Fruit fly (Drosophila melanogaster) whole organism, embryonic: ENCODE results near the gene CG14111.

ENCODE experiments used
- BEAF-32 ChIP-seq: fragments of 200-800 bp; sonication (Bioruptor generic); optimal IDR thresholded peaks from 3 replicates; lab custom pipeline; 2017; ENCODE audit warnings: missing biosample characterization, missing genetic modification characterization, mild to moderate bottlenecking, moderate library complexity, missing genetic modification reagents
- CG12104 ChIP-seq: fragments of 200-800 bp; sonication (Bioruptor generic); optimal IDR thresholded peaks from 3 replicates; lab custom pipeline; 2016; ENCODE audit warnings: missing biosample characterization, missing genetic modification characterization
- CG12659 ChIP-seq: fragments of 200-800 bp; sonication (Bioruptor generic); optimal IDR thresholded peaks from 3 replicates; lab custom pipeline; 2017; ENCODE audit warnings: mild to moderate bottlenecking, missing biosample characterization, missing genetic modification reagents, missing genetic modification characterization
- CG13123 ChIP-seq: fragments of 200-800 bp; sonication (Bioruptor generic); optimal IDR thresholded peaks from 2 replicates; lab custom pipeline; 2016; ENCODE audit warnings: missing biosample characterization, missing genetic modification characterization
- CG14710 ChIP-seq: fragments of 200-800 bp; sonication (Bioruptor generic); optimal IDR thresholded peaks from 3 replicates; lab custom pipeline; 2019; ENCODE audit warnings: missing biosample characterization, mild to moderate bottlenecking, missing genetic modification characterization, moderate library complexity
- CG14860 ChIP-seq: fragments of 200-800 bp; sonication (Bioruptor generic); IDR thresholded peaks from 3 replicates; pipeline ENCODE4 v1.3.6; 2022; ENCODE audit warnings: missing biosample characterization, missing genetic modification characterization; ENCODE audit not compliant: partially characterized antibody
- CG15514 ChIP-seq: fragments of 200-800 bp; sonication (Bioruptor generic); optimal IDR thresholded peaks from 3 replicates; lab custom pipeline; 2017; ENCODE audit warnings: missing biosample characterization, missing genetic modification characterization, mild to moderate bottlenecking, moderate library complexity, missing genetic modification reagents
- CG17829 ChIP-seq: fragments of 200-800 bp; optimal IDR thresholded peaks from 2 replicates; lab custom pipeline; 2019; ENCODE audit warnings: missing biosample characterization, mild to moderate bottlenecking, missing genetic modification characterization, moderate library complexity
- CG2712 ChIP-seq: fragments of 200-800 bp; optimal IDR thresholded peaks from 3 replicates; lab custom pipeline; 2019; ENCODE audit warnings: missing biosample characterization, mild to moderate bottlenecking, missing genetic modification characterization, moderate library complexity
- CG2875 ChIP-seq: fragments of 200-800 bp; sonication (Bioruptor generic); optimal IDR thresholded peaks from 2 replicates; lab custom pipeline; 2017; ENCODE audit warnings: missing biosample characterization, mild to moderate bottlenecking, missing genetic modification characterization, missing genetic modification reagents
- CG30020 ChIP-seq: fragments of 200-800 bp; optimal IDR thresholded peaks from 2 replicates; lab custom pipeline; 2019; ENCODE audit warnings: missing biosample characterization, mild to moderate bottlenecking, missing genetic modification characterization, moderate library complexity
- CG3065 ChIP-seq: fragments of 200-800 bp; sonication (Bioruptor generic); optimal IDR thresholded peaks from 2 replicates; lab custom pipeline; 2016; ENCODE audit warnings: missing biosample characterization, missing genetic modification characterization
- CG32767 ChIP-seq: fragments of 200-800 bp; sonication (Bioruptor generic); IDR thresholded peaks from 2 replicates; pipeline ENCODE4 v1.3.6; 2022; ENCODE audit warnings: missing biosample characterization, missing genetic modification characterization
- CG4360 ChIP-seq: fragments of 200-800 bp; sonication (Bioruptor generic); IDR thresholded peaks from 2 replicates; pipeline ENCODE4 v1.3.6; 2022; ENCODE audit warnings: missing biosample characterization, missing genetic modification characterization
- CG4617 ChIP-seq: fragments of 200-800 bp; sonication (Bioruptor generic); optimal IDR thresholded peaks from 3 replicates; lab custom pipeline; 2016; ENCODE audit warnings: missing biosample characterization, missing genetic modification characterization, borderline replicate concordance
- CG5180 ChIP-seq: fragments of 200-800 bp; sonication (Bioruptor generic); optimal IDR thresholded peaks from 3 replicates; lab custom pipeline; 2017; ENCODE audit warnings: missing biosample characterization, missing genetic modification characterization, mild to moderate bottlenecking, moderate library complexity, missing genetic modification reagents
- CG6791 ChIP-seq: fragments of 200-800 bp; sonication (Bioruptor generic); IDR thresholded peaks from 3 replicates; pipeline ENCODE4 v1.3.6; 2022; ENCODE audit warnings: missing biosample characterization, missing genetic modification characterization; ENCODE audit not compliant: partially characterized antibody
- CG8388 ChIP-seq: fragments of 200-800 bp; sonication (Bioruptor generic); optimal IDR thresholded peaks from 2 replicates; lab custom pipeline; 2019; ENCODE audit warnings: missing biosample characterization, mild to moderate bottlenecking, missing genetic modification characterization, moderate library complexity
- CG9797 ChIP-seq: fragments of 200-800 bp; sonication (Bioruptor generic); optimal IDR thresholded peaks from 3 replicates; lab custom pipeline; 2018; ENCODE audit warnings: missing biosample characterization, mild to moderate bottlenecking, missing genetic modification characterization
- CTCF ChIP-seq: fragments of 200-800 bp; sonication (Bioruptor generic); optimal IDR thresholded peaks from 2 replicates; lab custom pipeline; 2017; ENCODE audit warnings: missing biosample characterization, mild to moderate bottlenecking, missing genetic modification characterization, moderate library complexity
- Doc3 ChIP-seq: fragments of 200-800 bp; sonication (Bioruptor generic); IDR thresholded peaks from 3 replicates; pipeline ENCODE4 v1.3.6; 2022; ENCODE audit warnings: missing biosample characterization, missing genetic modification characterization; ENCODE audit not compliant: partially characterized antibody
- Dp ChIP-seq: fragments of 200-800 bp; sonication (Bioruptor generic); optimal IDR thresholded peaks from 2 replicates; lab custom pipeline; 2018; ENCODE audit warnings: missing biosample characterization, mild to moderate bottlenecking, missing genetic modification characterization, moderate library complexity
- Dref ChIP-seq: fragments of 200-800 bp; sonication (Bioruptor generic); IDR thresholded peaks from 2 replicates; pipeline ENCODE4 v1.3.6; 2022; ENCODE audit warnings: missing biosample characterization, missing genetic modification characterization
- E2f2 ChIP-seq: fragments of 200-800 bp; sonication (Bioruptor generic); IDR thresholded peaks from 2 replicates; pipeline ENCODE4 v1.3.6; 2022; ENCODE audit warnings: missing biosample characterization, missing genetic modification characterization
- Eip74EF ChIP-seq, 2 experiments: fragments of 200-800 bp in 1 of 2; fragments of >200 bp in 1 of 2; sonication (Bioruptor generic) in 1 of 2; optimal IDR thresholded peaks; 2 replicates each; lab custom pipeline; 2017 to 2019; ENCODE audit warnings: missing biosample characterization in 2 of 2, missing genetic modification characterization in 2 of 2, mild to moderate bottlenecking in 1 of 2, moderate library complexity in 1 of 2
- Ets97D ChIP-seq: fragments of 200-800 bp; sonication (Bioruptor generic); optimal IDR thresholded peaks from 3 replicates; lab custom pipeline; 2016; ENCODE audit warnings: missing biosample characterization, missing genetic modification characterization
- Hr3 ChIP-seq: fragments of 200-800 bp; sonication (Bioruptor generic); optimal IDR thresholded peaks from 3 replicates; lab custom pipeline; 2016; ENCODE audit warnings: missing biosample characterization, missing genetic modification characterization
- Hr78 ChIP-seq, 2 experiments: fragments of 200-800 bp in 1 of 2; fragments of >200 bp in 1 of 2; sonication (Bioruptor generic) in 1 of 2; optimal IDR thresholded peaks; 2 replicates each; lab custom pipeline; 2017 to 2019; ENCODE audit warnings: missing biosample characterization in 2 of 2, missing genetic modification characterization in 2 of 2, mild to moderate bottlenecking in 1 of 2, moderate library complexity in 1 of 2
- Lhr ChIP-seq: fragments of 200-800 bp; sonication (Bioruptor generic); optimal IDR thresholded peaks from 3 replicates; lab custom pipeline; 2017; ENCODE audit warnings: mild to moderate bottlenecking, missing biosample characterization, missing genetic modification reagents, missing genetic modification characterization
- MESR4 ChIP-seq: fragments of 200-800 bp; sonication (Bioruptor generic); optimal IDR thresholded peaks from 2 replicates; lab custom pipeline; 2018; ENCODE audit warnings: missing biosample characterization, mild to moderate bottlenecking, missing genetic modification characterization, moderate library complexity
- Oli ChIP-seq: fragments of 200-800 bp; sonication (Bioruptor generic); optimal IDR thresholded peaks from 2 replicates; lab custom pipeline; 2018; ENCODE audit warnings: missing biosample characterization, mild to moderate bottlenecking, missing genetic modification characterization, moderate library complexity
- Rx ChIP-seq: fragments of 200-800 bp; sonication (Bioruptor generic); IDR thresholded peaks from 2 replicates; pipeline ENCODE4 v1.3.6; 2022; ENCODE audit warnings: missing biosample characterization, missing genetic modification characterization
- Sox100B ChIP-seq: fragments of 200-800 bp; sonication (Bioruptor generic); optimal IDR thresholded peaks from 3 replicates; lab custom pipeline; 2018; ENCODE audit warnings: missing biosample characterization, mild to moderate bottlenecking, missing genetic modification characterization
- br ChIP-seq: fragments of >200 bp; optimal IDR thresholded peaks from 2 replicates; lab custom pipeline; 2017
- cad ChIP-seq: fragments of >200 bp; optimal IDR thresholded peaks from 2 replicates; lab custom pipeline; 2017; ENCODE audit warnings: missing biosample characterization, missing genetic modification characterization
- gfzf ChIP-seq: fragments of 200-800 bp; sonication (Bioruptor generic); optimal IDR thresholded peaks from 2 replicates; lab custom pipeline; 2016; ENCODE audit warnings: missing biosample characterization, mild to moderate bottlenecking, missing genetic modification characterization, moderate library complexity
- jumu ChIP-seq: fragments of 200-800 bp; sonication (Bioruptor generic); optimal IDR thresholded peaks from 3 replicates; lab custom pipeline; 2016; ENCODE audit warnings: missing biosample characterization, missing genetic modification characterization
- lmd ChIP-seq: fragments of 200-800 bp; sonication (Bioruptor generic); IDR thresholded peaks from 2 replicates; pipeline ENCODE4 v1.3.6; 2022; ENCODE audit warnings: missing biosample characterization, missing genetic modification characterization
- nerfin-2 ChIP-seq: fragments of 200-800 bp; sonication (Bioruptor generic); IDR thresholded peaks from 2 replicates; pipeline ENCODE4 v1.3.6; 2022; ENCODE audit warnings: missing biosample characterization, missing genetic modification characterization; ENCODE audit not compliant: partially characterized antibody
- otp ChIP-seq: fragments of 200-800 bp; sonication (Bioruptor generic); IDR thresholded peaks from 3 replicates; pipeline ENCODE4, ENCODE4 v1.3.6; 2022; ENCODE audit warnings: missing biosample characterization, missing genetic modification characterization
- pan ChIP-seq, 4 experiments: fragments of >200 bp in 3 of 4; fragments of 200-800 bp in 1 of 4; sonication (Bioruptor generic) in 1 of 4; optimal IDR thresholded peaks in 3 of 4; IDR thresholded peaks in 1 of 4; 2 replicates each; pipeline versions ENCODE4 v1.3.6 to Lab custom; 2017 to 2022; ENCODE audit warnings: missing biosample characterization in 2 of 4, missing genetic modification characterization in 2 of 4, mixed read lengths in 1 of 4
- pum ChIP-seq: fragments of 200-800 bp; sonication (Bioruptor generic); optimal IDR thresholded peaks from 2 replicates; lab custom pipeline; 2016; ENCODE audit warnings: missing biosample characterization, missing genetic modification characterization
- scrt ChIP-seq: fragments of 200-800 bp; sonication (Bioruptor generic); optimal IDR thresholded peaks from 2 replicates; lab custom pipeline; 2018; ENCODE audit warnings: missing biosample characterization, mild to moderate bottlenecking, missing genetic modification characterization, moderate library complexity
- slbo ChIP-seq: fragments of 200-800 bp; sonication (Bioruptor generic); IDR thresholded peaks from 2 replicates; pipeline ENCODE4 v1.3.6; 2022; ENCODE audit warnings: missing biosample characterization, missing genetic modification characterization
- stwl ChIP-seq: fragments of 200-800 bp; sonication (Bioruptor generic); optimal IDR thresholded peaks from 3 replicates; lab custom pipeline; 2018; ENCODE audit warnings: missing biosample characterization, mild to moderate bottlenecking, missing genetic modification characterization, moderate library complexity
- tna ChIP-seq: fragments of 200-800 bp; sonication (Bioruptor generic); IDR thresholded peaks from 2 replicates; pipeline ENCODE4 v1.3.6; 2022; ENCODE audit warnings: missing biosample characterization, missing genetic modification characterization; ENCODE audit not compliant: partially characterized antibody
- unc-4 ChIP-seq: fragments of 200-800 bp; sonication (Bioruptor generic); IDR thresholded peaks from 2 replicates; pipeline ENCODE4 v1.3.6; 2022; ENCODE audit warnings: missing biosample characterization, missing genetic modification characterization; ENCODE audit not compliant: partially characterized antibody
- zen ChIP-seq: fragments of 200-800 bp; sonication (Bioruptor generic); optimal IDR thresholded peaks from 3 replicates; lab custom pipeline; 2018; ENCODE audit warnings: missing biosample characterization, mild to moderate bottlenecking, missing genetic modification characterization, moderate library complexity

CG14111 gene

DNA sequence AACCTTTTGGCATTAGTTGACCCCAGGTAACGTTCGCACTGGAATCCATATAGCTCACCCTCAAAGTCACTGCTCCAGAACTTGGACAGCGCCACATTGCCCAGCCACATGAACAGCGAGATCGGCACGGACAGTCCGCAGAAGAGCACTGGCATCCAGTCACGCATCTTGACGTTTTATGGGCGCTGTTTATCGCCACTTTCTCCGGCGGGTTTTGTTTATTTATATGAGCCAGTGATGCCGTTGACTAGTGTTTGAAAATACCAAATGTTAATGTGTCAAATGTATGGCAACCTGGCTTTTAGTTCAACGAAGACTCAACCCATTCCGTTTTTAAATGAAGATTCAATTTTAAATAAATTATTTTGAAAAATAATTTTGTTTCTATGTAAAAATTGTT is 9.9 kb downstream of the CG14111 start, which contains the start of gene CG10171 (continued):
- TF ChIP-seq CG4617 (GFP tag; lab: Kevin White, UChicago): peak; percentile 61
- no peak for TF ChIP-seq CG4360 (GFP tag; lab: Robert Waterston, UW)
- peak; percentile 39 for TF ChIP-seq MESR4 (GFP tag; lab: Kevin White, UChicago)
- peak in 1 of 2 experiments; percentile 84 for TF ChIP-seq Hr78 (GFP tag; optimal IDR thresholded peaks at IDR 0.05; lab: Kevin White, UChicago)
- TF ChIP-seq CG12659: peak; percentile 43
- TF ChIP-seq cad (GFP tag; lab: Kevin White, UChicago): peak; percentile 26
- peak; percentile 44 for TF ChIP-seq CG14710 (tag; lab: Kevin White, UChicago)
- TF ChIP-seq CG8388 (GFP tag; lab: Kevin White, UChicago): no peak
- TF ChIP-seq stwl: peak; percentile 85
- TF ChIP-seq Dp (GFP tag; lab: Kevin White, UChicago): peak; percentile 67
- TF ChIP-seq otp (GFP tag; lab: Robert Waterston, UW): no peak
- TF ChIP-seq, all 482 proteins: peak for 53

dm6 chr3L:13389834-13390233 is 12.1 kb downstream of the CG14111 start, which contains the start of gene Poc1:
Poc1 (minus strand) TSS chr3L:13390006.
- no peak for TF ChIP-seq Sox100B
- TF ChIP-seq Eip74EF (GFP tag; optimal IDR thresholded peaks at IDR 0.05; lab: Kevin White, UChicago): no peak
- peak; percentile 98 for TF ChIP-seq CTCF
- TF ChIP-seq scrt (GFP tag; lab: Kevin White, UChicago): no peak
- no peak for TF ChIP-seq CG13123 (GFP tag; lab: Kevin White, UChicago)
- peak; percentile 82 for TF ChIP-seq CG9797 (GFP tag; lab: Kevin White, UChicago)
- TF ChIP-seq pan (optimal IDR thresholded peaks at IDR 0.05; lab: Kevin White, UChicago): no peak
- TF ChIP-seq pan (GFP tag; optimal IDR thresholded peaks at IDR 0.05 in 1 of 2, IDR thresholded peaks at IDR 0.05 in 1 of 2): no peak
- no peak for TF ChIP-seq pum
- peak; percentile 33; the same call in 1 of the 2 replicates for TF ChIP-seq tna (GFP tag; lab: Robert Waterston, UW)
- TF ChIP-seq CG15514 (GFP tag; lab: Kevin White, UChicago): peak; percentile 28
- TF ChIP-seq gfzf (GFP tag; lab: Kevin White, UChicago): peak; percentile 90
- TF ChIP-seq br (lab: Kevin White, UChicago): no peak
- TF ChIP-seq zen (tag; lab: Kevin White, UChicago): peak; percentile 17
- no peak for TF ChIP-seq Hr3
- no peak for TF ChIP-seq CG32767 (GFP tag; lab: Robert Waterston, UW)
- TF ChIP-seq slbo (GFP tag; lab: Robert Waterston, UW): no peak
- no peak for TF ChIP-seq CG3065
- TF ChIP-seq Lhr (GFP tag; lab: Kevin White, UChicago): peak; percentile 79
- peak; percentile 14; the same call in 1 of the 2 replicates for TF ChIP-seq unc-4 (GFP tag; lab: Robert Waterston, UW)
- TF ChIP-seq Dref (GFP tag; lab: Robert Waterston, UW): peak; percentile 80
- peak; percentile 35; the same call in 1 of the 3 replicates for TF ChIP-seq Doc3 (GFP tag; lab: Robert Waterston, UW)
- TF ChIP-seq Rx (GFP tag; lab: Robert Waterston, UW): no peak
- TF ChIP-seq CG17829 (tag; lab: Kevin White, UChicago): peak; percentile 53
- TF ChIP-seq Ets97D: peak; percentile 38
- no peak for TF ChIP-seq Oli (tag; lab: Kevin White, UChicago)
- no peak for TF ChIP-seq CG5180 (GFP tag; lab: Kevin White, UChicago)
- no peak for TF ChIP-seq CG30020 (tag; lab: Kevin White, UChicago)
- TF ChIP-seq nerfin-2 (GFP tag; lab: Robert Waterston, UW): peak; percentile 49; the same call in 1 of the 2 replicates
- no peak for TF ChIP-seq lmd (GFP tag; lab: Robert Waterston, UW)
- peak; percentile 61 for TF ChIP-seq CG6791
- TF ChIP-seq jumu (GFP tag; lab: Kevin White, UChicago): no peak
- no peak for TF ChIP-seq CG12104 (GFP tag; lab: Kevin White, UChicago)
- TF ChIP-seq CG2875: no peak
- TF ChIP-seq CG14860 (GFP tag; lab: Robert Waterston, UW): peak; percentile 23; the same call in 1 of the 3 replicates
- peak; percentile 98 for TF ChIP-seq E2f2 (GFP tag; lab: Robert Waterston, UW)
- TF ChIP-seq CG2712: peak; percentile 41
- TF ChIP-seq BEAF-32 (GFP tag; lab: Kevin White, UChicago): peak; percentile 32
